Fruit fly (Drosophila melanogaster) whole organism, pupa: ENCODE measurements around the gene t.

Experiments used
- CG10348 ChIP-seq: fragments of 200-800 bp; sonication (Bioruptor generic); IDR thresholded peaks from 2 replicates; pipeline ENCODE4 v1.3.6; 2022; ENCODE audit warnings: missing biosample characterization, missing genetic modification characterization
- CG12605 ChIP-seq: fragments of 200-800 bp; sonication (Bioruptor generic); IDR thresholded peaks from 2 replicates; pipeline ENCODE4 v1.3.6; 2022; ENCODE audit warnings: missing biosample characterization, missing genetic modification characterization
- CG13204 ChIP-seq: fragments of 200-800 bp; sonication (Bioruptor generic); optimal IDR thresholded peaks from 2 replicates; lab custom pipeline; 2018; ENCODE audit warnings: missing biosample characterization, mild to moderate bottlenecking, missing genetic modification characterization, moderate library complexity
- CG14655 ChIP-seq: fragments of 200-800 bp; sonication (Bioruptor generic); optimal IDR thresholded peaks from 3 replicates; lab custom pipeline; 2017; ENCODE audit warnings: mild to moderate bottlenecking, missing biosample characterization, missing genetic modification reagents, missing genetic modification characterization
- CG15710 ChIP-seq: fragments of 200-800 bp; sonication (Bioruptor generic); optimal IDR thresholded peaks from 2 replicates; lab custom pipeline; 2018; ENCODE audit warnings: missing biosample characterization, mild to moderate bottlenecking, missing genetic modification characterization, moderate library complexity
- CG17806 ChIP-seq: fragments of 200-800 bp; sonication (Bioruptor generic); optimal IDR thresholded peaks from 2 replicates; lab custom pipeline; 2018; ENCODE audit warnings: missing biosample characterization, mild to moderate bottlenecking, missing genetic modification characterization, moderate library complexity
- CG32121 ChIP-seq: fragments of 200-800 bp; sonication (Bioruptor generic); IDR thresholded peaks from 2 replicates; pipeline ENCODE4 v1.3.6; 2022; ENCODE audit warnings: missing biosample characterization, missing genetic modification characterization
- CG34367 ChIP-seq: fragments of 200-800 bp; sonication (Bioruptor generic); optimal IDR thresholded peaks from 2 replicates; lab custom pipeline; 2018; ENCODE audit warnings: missing biosample characterization, mild to moderate bottlenecking, missing genetic modification characterization
- CG4496 ChIP-seq: fragments of 200-800 bp; sonication (Bioruptor generic); IDR thresholded peaks from 3 replicates; pipeline ENCODE4 v1.3.6; 2022; ENCODE audit warnings: missing biosample characterization, missing genetic modification characterization
- CG8159 ChIP-seq: fragments of 200-800 bp; sonication (Bioruptor generic); optimal IDR thresholded peaks from 3 replicates; lab custom pipeline; 2018; ENCODE audit warnings: missing biosample characterization, mild to moderate bottlenecking, missing genetic modification characterization, moderate library complexity
- CG8301 ChIP-seq: fragments of 200-800 bp; sonication (Bioruptor generic); optimal IDR thresholded peaks from 2 replicates; lab custom pipeline; 2018; ENCODE audit warnings: missing biosample characterization, mild to moderate bottlenecking, missing genetic modification characterization
- CG9948 ChIP-seq: fragments of 200-800 bp; sonication (Bioruptor generic); optimal IDR thresholded peaks from 2 replicates; lab custom pipeline; 2018; ENCODE audit warnings: missing biosample characterization, mild to moderate bottlenecking, missing genetic modification characterization, moderate library complexity
- D1 ChIP-seq: fragments of 200-800 bp; sonication (Bioruptor generic); optimal IDR thresholded peaks from 2 replicates; lab custom pipeline; 2018; ENCODE audit warnings: missing biosample characterization, mild to moderate bottlenecking, missing genetic modification characterization, moderate library complexity
- EcR ChIP-seq: fragments of 200-800 bp; sonication (Bioruptor generic); optimal IDR thresholded peaks from 3 replicates; lab custom pipeline; 2019; ENCODE audit warnings: missing biosample characterization, missing genetic modification characterization, mild to moderate bottlenecking, moderate library complexity, missing genetic modification reagents
- Ets98B ChIP-seq: fragments of 200-800 bp; sonication (Bioruptor generic); IDR thresholded peaks from 2 replicates; pipeline ENCODE4 v1.3.6; 2022; ENCODE audit warnings: missing biosample characterization, missing genetic modification characterization
- Pif1A ChIP-seq: fragments of 200-800 bp; sonication (Bioruptor generic); optimal IDR thresholded peaks from 3 replicates; lab custom pipeline; 2016; ENCODE audit warnings: missing biosample characterization, missing genetic modification characterization
- Pif1B ChIP-seq: fragments of 200-800 bp; sonication (Bioruptor generic); optimal IDR thresholded peaks from 3 replicates; lab custom pipeline; 2016; ENCODE audit warnings: missing biosample characterization, missing genetic modification characterization
- Snoo ChIP-seq: fragments of 200-800 bp; sonication (Bioruptor generic); optimal IDR thresholded peaks from 3 replicates; lab custom pipeline; 2017; ENCODE audit warnings: missing biosample characterization, mild to moderate bottlenecking, missing genetic modification characterization, inconsistent platforms
- fd96Ca ChIP-seq: fragments of 200-800 bp; sonication (Bioruptor generic); IDR thresholded peaks from 3 replicates; pipeline ENCODE4 v1.3.6; 2022; ENCODE audit warnings: missing biosample characterization, missing genetic modification characterization
- gl ChIP-seq: fragments of 200-800 bp; sonication (Bioruptor generic); optimal IDR thresholded peaks from 2 replicates; lab custom pipeline; 2018; ENCODE audit warnings: missing biosample characterization, mild to moderate bottlenecking, missing genetic modification characterization
- rn ChIP-seq: fragments of 200-800 bp; sonication (Bioruptor generic); IDR thresholded peaks from 2 replicates; pipeline ENCODE4 v1.3.6; 2022; ENCODE audit warnings: missing biosample characterization, missing genetic modification characterization

Gene t

dm6 chrX:9243417-9243884, 20.4 kb upstream of the t start, which contains the start of the genes mxc and Larp7:
Gene mxc (minus strand): TSS chrX:9243467.
Gene Larp7 (plus strand): TSS chrX:9243817.
- no peak for TF ChIP-seq CG4496 (GFP tag; lab: Robert Waterston, UW)
- no peak for TF ChIP-seq rn (GFP tag; lab: Robert Waterston, UW)
- TF ChIP-seq CG17806: peak; percentile 9
- peak; percentile 53 for TF ChIP-seq CG15710
- peak; percentile 13 for TF ChIP-seq CG9948 (tag; lab: Kevin White, UChicago)
- peak; percentile 47; the same call in 1 of the 3 replicates for TF ChIP-seq fd96Ca (GFP tag; lab: Robert Waterston, UW)
- no peak for TF ChIP-seq CG34367 (tag; lab: Kevin White, UChicago)
- no peak for TF ChIP-seq CG13204
- no peak for TF ChIP-seq CG32121 (GFP tag; lab: Robert Waterston, UW)
- TF ChIP-seq Snoo (tag; lab: Kevin White, UChicago): no peak
- TF ChIP-seq Ets98B (GFP tag; lab: Robert Waterston, UW): 0 out of 2 replicates have a peak, but pooled peaks have one; percentile 9

dm6 chrX:9236485-9236884, 13.4 kb upstream of the t start, which contains the start of gene Ir8a:
Gene Ir8a (minus strand): TSS chrX:9236585.
- TF ChIP-seq gl (tag; lab: Kevin White, UChicago): no peak
- no peak for TF ChIP-seq Snoo (tag; lab: Kevin White, UChicago)
- no peak for TF ChIP-seq CG8159
- no peak for TF ChIP-seq fd96Ca (GFP tag; lab: Robert Waterston, UW)
- no peak for TF ChIP-seq D1
- TF ChIP-seq EcR (GFP tag; lab: Kevin White, UChicago): no peak
- TF ChIP-seq CG14655 (GFP tag; lab: Kevin White, UChicago): no peak
- no peak for TF ChIP-seq CG34367 (tag; lab: Kevin White, UChicago)
- no peak for TF ChIP-seq CG4496 (GFP tag; lab: Robert Waterston, UW)
- TF ChIP-seq Pif1B (GFP tag; lab: Kevin White, UChicago): no peak

- no peak for TF ChIP-seq Ets98B (GFP tag; lab: Robert Waterston, UW)
- no peak for TF ChIP-seq CG17806
- no peak for TF ChIP-seq CG4496 (GFP tag; lab: Robert Waterston, UW)
- TF ChIP-seq CG9948 (tag; lab: Kevin White, UChicago): no peak
- no peak for TF ChIP-seq Pif1A
- no peak for TF ChIP-seq CG13204
- TF ChIP-seq Snoo (tag; lab: Kevin White, UChicago): no peak
- no peak for TF ChIP-seq CG10348 (GFP tag; lab: Robert Waterston, UW)
- TF ChIP-seq CG12605: no peak
- TF ChIP-seq CG14655 (GFP tag; lab: Kevin White, UChicago): no peak
- no peak for TF ChIP-seq CG15710
- no peak for TF ChIP-seq CG34367 (tag; lab: Kevin White, UChicago)
- TF ChIP-seq, all 21 proteins: peak for 0
These were observed 9.1 kb upstream of the t start, which contains the start of gene CG12121 for dm6 chrX:9232199-9232598. Gene CG12121 (minus strand): TSS chrX:9232378.

dm6 chrX:9226837-9227236, 3.8 kb upstream of the t start, which contains the start of gene Gr8a:
Gene Gr8a (plus strand): TSS chrX:9227137.
- no peak for TF ChIP-seq fd96Ca (GFP tag; lab: Robert Waterston, UW)
- TF ChIP-seq CG34367 (tag; lab: Kevin White, UChicago): no peak
- TF ChIP-seq D1: no peak
- TF ChIP-seq CG15710: no peak
- no peak for TF ChIP-seq rn (GFP tag; lab: Robert Waterston, UW)
- no peak for TF ChIP-seq Pif1A
- TF ChIP-seq CG4496 (GFP tag; lab: Robert Waterston, UW): no peak
- TF ChIP-seq CG17806: no peak
- TF ChIP-seq Ets98B (GFP tag; lab: Robert Waterston, UW): no peak
- TF ChIP-seq CG9948 (tag; lab: Kevin White, UChicago): no peak
- no peak for TF ChIP-seq EcR (GFP tag; lab: Kevin White, UChicago)
- no peak for TF ChIP-seq CG8159
- TF ChIP-seq CG14655 (GFP tag; lab: Kevin White, UChicago): no peak
- no peak for TF ChIP-seq Pif1B (GFP tag; lab: Kevin White, UChicago)
- TF ChIP-seq CG13204: no peak
- no peak for TF ChIP-seq gl (tag; lab: Kevin White, UChicago)
- TF ChIP-seq CG32121 (GFP tag; lab: Robert Waterston, UW): no peak
- TF ChIP-seq Snoo (tag; lab: Kevin White, UChicago): no peak
- no peak for TF ChIP-seq CG10348 (GFP tag; lab: Robert Waterston, UW)
- no peak for TF ChIP-seq CG8301

- no peak for TF ChIP-seq CG34367 (tag; lab: Kevin White, UChicago)
- no peak for TF ChIP-seq CG12605
- no peak for TF ChIP-seq Ets98B (GFP tag; lab: Robert Waterston, UW)
These were observed 2.1 kb upstream of the t start, which contains the start of gene CG15370 for dm6 chrX:9225137-9225536. Gene CG15370 (plus strand): TSS chrX:9225437.

- TF ChIP-seq CG34367 (tag; lab: Kevin White, UChicago) (no peak), CG4496 (GFP tag; lab: Robert Waterston, UW) (0 out of 3 replicates have a peak, but pooled peaks have one; percentile 20)
These were observed 1.4 kb upstream of the t start for dm6 chrX:9224423-9224822.

dm6 chrX:9220434-9220833, 2.6 kb downstream of the t start:
- TF ChIP-seq CG12605 (peak; percentile 34; the same call in 1 of the 2 replicates), CG8301 (peak; percentile 44), CG32121 (GFP tag; lab: Robert Waterston, UW) (peak; percentile 75), EcR (GFP tag; lab: Kevin White, UChicago) (no peak), CG17806 (no peak), CG15710 (no peak), Ets98B (GFP tag; lab: Robert Waterston, UW) (peak; percentile 79), D1 (no peak), CG13204 (no peak), Pif1B (GFP tag; lab: Kevin White, UChicago) (no peak), Snoo (tag; lab: Kevin White, UChicago) (no peak), fd96Ca (GFP tag; lab: Robert Waterston, UW) (peak; percentile 78; the same call in 2 of the 3 replicates), rn (GFP tag; lab: Robert Waterston, UW) (no peak), CG14655 (GFP tag; lab: Kevin White, UChicago) (peak; percentile 60), CG34367 (tag; lab: Kevin White, UChicago) (no peak), CG10348 (GFP tag; lab: Robert Waterston, UW) (peak; percentile 66), CG8159 (no peak), CG4496 (GFP tag; lab: Robert Waterston, UW) (peak; percentile 83), Pif1A (no peak), CG9948 (tag; lab: Kevin White, UChicago) (peak; percentile 16), gl (tag; lab: Kevin White, UChicago) (no peak)
